Fruit fly (Drosophila melanogaster) whole organism, larva: ENCODE data around the gene CG5194.

Experiments
- noc ChIP-seq: fragments of 200-800 bp; sonication (Bioruptor generic); optimal IDR thresholded peaks from 3 replicates; lab custom pipeline; 2019; ENCODE audit warnings: missing biosample characterization, mild to moderate bottlenecking, missing genetic modification characterization, moderate library complexity

Gene CG5194

dm6 chr3L:9009738-9010137 lies at the start of gene CG5194:
Gene CG5194 (minus strand): TSS chr3L:9009838.
- TF ChIP-seq noc: no peak

DNA sequence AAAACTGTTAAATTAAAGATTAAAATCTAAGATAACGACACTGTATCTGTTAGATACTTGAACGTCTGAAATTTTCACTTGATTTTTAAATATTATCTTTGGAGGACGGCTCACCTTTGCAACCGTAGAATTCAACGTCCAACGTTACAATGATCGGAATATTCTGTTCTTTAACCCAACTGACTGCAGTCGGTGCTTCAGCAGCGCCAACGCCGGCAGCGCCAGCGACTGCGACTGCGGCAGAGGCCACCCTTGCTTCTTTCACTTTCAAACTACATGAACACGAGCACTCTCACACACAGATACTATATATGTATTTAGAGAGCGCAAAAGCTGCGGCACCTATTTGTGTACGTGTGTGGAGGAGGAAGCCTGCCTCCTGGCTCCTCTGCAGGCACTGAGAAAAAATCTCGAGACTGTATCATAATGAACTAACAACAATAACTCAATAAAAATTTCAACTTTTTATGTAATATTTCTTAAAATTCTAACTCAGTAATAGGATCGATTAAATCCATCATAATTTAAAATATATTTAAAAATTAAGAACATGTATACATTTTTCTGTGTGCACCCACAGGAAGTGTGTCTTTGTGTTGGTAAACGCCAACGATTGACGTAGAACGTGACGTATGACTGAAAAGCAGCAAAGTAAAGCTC lies 47.9 kb upstream of the CG5194 start:
- TF ChIP-seq noc: peak; percentile 95

DNA sequence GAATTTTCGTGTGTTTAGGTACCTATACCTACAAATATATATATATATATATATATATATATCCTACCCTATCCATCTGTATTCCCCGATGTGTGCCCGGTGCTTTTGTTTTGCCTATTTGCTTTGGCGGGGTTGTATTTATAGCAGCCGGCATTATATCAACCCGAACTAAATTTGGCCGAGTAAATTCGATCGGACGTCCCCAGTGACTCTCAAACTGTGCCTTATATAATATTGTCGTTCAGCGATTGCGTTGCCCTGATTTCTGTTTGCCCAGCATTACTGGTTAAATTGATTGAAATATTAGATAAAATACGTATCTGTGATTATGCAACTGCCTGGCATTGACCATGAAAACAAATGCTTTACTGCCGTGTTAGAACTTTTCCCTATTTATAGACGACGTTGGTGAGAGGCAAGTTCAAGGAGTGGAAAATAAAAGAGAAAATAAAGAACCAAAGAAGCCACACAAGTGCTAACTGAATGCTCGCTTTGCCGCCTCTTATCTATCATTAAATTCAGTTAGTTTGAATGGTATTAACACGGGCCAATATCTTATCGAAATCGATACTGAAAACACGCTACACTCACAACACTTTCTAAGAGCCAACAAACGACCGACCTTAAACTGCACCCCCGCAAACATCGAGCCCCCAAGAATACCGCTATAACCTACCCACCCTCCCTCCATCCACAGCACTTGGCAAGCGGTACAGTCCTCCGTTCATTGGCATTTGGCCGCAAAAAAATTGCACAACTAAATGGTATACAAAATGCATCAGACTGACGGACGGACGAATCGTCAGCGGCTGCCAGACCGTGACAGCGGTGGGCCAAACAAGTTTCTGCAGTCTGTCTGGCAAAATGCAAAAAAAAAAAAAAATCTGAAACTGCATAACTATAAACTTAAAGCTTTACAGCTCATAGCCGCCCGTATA lies 46.5 kb upstream of the CG5194 start:
- no peak for TF ChIP-seq noc

DNA sequence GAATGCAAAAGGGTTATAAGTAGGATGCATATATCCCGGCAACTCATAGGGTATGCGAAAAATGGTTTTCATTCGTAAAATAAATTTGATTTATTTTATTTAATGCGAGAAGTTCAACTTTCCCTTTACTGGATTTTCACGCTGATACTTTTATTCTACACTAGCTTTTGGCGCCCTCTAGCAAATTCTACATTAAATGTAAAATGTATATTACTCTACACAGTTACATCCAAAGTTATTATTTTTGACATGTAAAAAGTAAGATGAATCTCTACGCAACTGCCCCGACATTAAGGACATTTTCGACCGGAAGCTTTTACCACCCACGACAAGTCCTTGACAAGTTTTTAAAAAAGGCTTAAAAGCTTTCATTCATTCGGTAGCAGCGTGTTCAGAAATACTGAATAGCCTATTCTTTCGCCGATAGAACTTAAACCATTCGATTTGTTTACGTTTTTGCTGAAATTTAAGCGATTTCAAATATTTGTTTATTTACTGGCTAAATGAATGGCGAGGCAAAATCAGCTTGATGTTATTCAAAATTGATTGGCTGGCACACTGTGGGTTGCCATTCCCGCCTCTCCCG lies 45.3 kb upstream of the CG5194 start:
- no peak for TF ChIP-seq noc

dm6 chr3L:9054239-9054638 lies 44.6 kb upstream of the CG5194 start:
- no peak for TF ChIP-seq noc

- TF ChIP-seq noc: peak; percentile 54
Measured at dm6 chr3L:9052798-9053541, 43.3 kb upstream of the CG5194 start.

DNA sequence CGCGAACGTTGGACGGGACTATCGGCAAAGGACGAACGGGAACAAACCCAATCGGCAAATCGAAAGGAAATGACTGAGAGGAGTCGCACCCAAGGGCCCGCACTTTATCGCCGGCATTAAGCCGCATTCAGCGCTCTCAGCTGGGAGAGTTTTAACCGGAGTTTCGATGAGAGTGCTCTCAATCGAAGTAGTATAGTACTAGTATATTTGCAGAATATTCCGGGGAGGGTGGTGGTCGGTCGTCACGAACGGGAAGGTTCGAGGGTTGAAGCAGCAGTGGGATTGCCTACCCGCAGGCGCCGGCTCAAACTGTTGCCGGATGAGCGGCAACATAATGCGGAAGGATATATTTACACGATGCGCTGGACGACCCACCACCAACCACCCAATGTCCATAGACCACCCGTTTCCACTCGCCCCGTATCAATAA lies 42.2 kb upstream of the CG5194 start:
- TF ChIP-seq noc: no peak

- no peak for TF ChIP-seq noc
Measured at dm6 chr3L:9050447-9051069, 40.9 kb upstream of the CG5194 start.

DNA sequence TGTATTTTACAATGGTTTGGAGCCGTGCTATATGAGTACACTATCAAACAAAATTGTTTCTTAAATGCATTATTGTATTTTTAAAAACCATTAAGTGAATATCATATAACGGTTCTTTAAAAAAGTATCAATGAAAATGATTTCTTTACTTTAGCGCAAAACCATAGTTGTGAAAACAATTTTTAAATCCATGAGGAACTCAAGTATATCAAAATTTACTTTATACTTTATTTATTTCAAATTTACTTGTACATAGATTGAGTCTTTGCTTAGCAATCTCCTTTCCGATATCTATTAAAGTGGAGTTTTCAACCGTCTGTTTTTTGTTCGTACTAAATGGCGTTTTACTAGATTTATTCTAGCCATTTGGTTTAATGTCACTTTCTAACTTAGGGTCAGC lies 37.4 kb upstream of the CG5194 start, which contains the start of gene Argk2:
TSS of gene Argk2 (plus strand) at position 378 of the 400 bp plus-strand sequence.
- TF ChIP-seq noc: no peak

dm6 chr3L:9046274-9046673 lies 36.6 kb upstream of the CG5194 start:
- TF ChIP-seq noc: peak; percentile 46

DNA sequence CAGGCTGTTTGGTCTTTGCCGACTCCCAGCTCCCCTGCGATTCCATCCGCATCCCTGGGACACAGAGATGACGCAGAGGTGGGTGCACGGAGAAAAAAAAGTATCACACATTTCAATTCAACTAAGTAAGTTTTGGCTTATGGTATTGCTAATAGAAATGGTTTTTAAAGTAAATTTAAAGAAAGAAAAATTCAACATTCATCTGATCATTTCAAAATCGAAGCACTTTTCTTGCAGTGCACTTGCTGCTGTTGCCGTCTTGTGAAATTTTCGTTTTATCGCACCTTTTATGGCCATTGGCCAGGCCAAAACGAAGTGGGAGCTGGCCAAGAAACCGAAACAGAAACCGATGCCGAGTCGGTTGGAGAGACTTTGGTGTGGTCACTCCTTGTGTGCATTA lies 35.7 kb upstream of the CG5194 start:
- peak; percentile 11 for TF ChIP-seq noc

DNA sequence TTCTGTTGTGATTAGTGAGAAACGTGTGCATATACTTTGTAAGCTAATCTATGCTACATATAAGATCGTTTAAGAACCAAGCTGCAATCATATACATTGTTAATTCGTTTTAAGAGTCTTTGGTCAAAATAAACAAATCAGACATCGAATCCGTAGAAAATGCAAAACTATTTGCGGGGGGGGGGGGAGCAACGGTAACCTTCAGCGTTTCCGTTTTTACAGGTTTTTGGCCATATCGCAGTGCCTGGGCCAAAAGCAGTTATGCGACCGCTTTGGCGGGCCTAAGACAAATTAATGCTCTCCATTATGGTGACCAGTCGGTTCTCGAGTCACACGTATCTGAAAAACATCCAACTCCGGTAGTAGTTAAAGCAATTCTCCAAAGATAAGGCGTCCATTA lies 35.3 kb upstream of the CG5194 start:
- TF ChIP-seq noc: no peak

- TF ChIP-seq noc: no peak
Measured at dm6 chr3L:9043648-9044047, 34.0 kb upstream of the CG5194 start.

- TF ChIP-seq noc: no peak
Measured at dm6 chr3L:9042200-9042988, 32.8 kb upstream of the CG5194 start.

- no peak for TF ChIP-seq noc
Measured at dm6 chr3L:9041042-9041477, 31.4 kb upstream of the CG5194 start, which contains the start of gene Doc1. Gene Doc1 (plus strand): TSS chr3L:9041375.
